Worm (Caenorhabditis elegans) whole organism, midembryonic: ENCODE data around the gene C31A11.13.

ENCODE experiments used
- T22C8.4 ChIP-seq: fragments of 200-800 bp; sonication (Bioruptor generic); IDR thresholded peaks from 2 replicates; pipeline ENCODE4 v1.3.6; 2022; ENCODE audit warnings: missing genetic modification characterization, missing compliant biosample characterization
- cog-1 ChIP-seq: sonication (generic microtip); optimal IDR thresholded peaks from 2 replicates; lab custom pipeline; 2016; ENCODE audit warnings: missing genetic modification characterization, missing compliant biosample characterization
- flt-1 ChIP-seq: fragments of 200-800 bp; sonication (Bioruptor generic); IDR thresholded peaks from 2 replicates; pipeline ENCODE4 v1.3.6; 2022; ENCODE audit warnings: missing genetic modification characterization, missing compliant biosample characterization
- klf-2 ChIP-seq: fragments of 200-800 bp; sonication (Bioruptor generic); conservative IDR thresholded peaks from 2 replicates; pipeline ENCODE4 v1.3.6; 2022; ENCODE audit warnings: missing genetic modification reagents, missing genetic modification characterization, missing compliant biosample characterization
- med-1 ChIP-seq: sonication (generic microtip); optimal IDR thresholded peaks from 2 replicates; lab custom pipeline; 2017; ENCODE audit warnings: missing genetic modification characterization, mild to moderate bottlenecking, missing compliant biosample characterization, antibody characterized with exemption, missing genetic modification reagents; ENCODE audit not compliant: insufficient read depth
- ref-1 ChIP-seq: fragments of 200-800 bp; sonication (Bioruptor generic); conservative IDR thresholded peaks from 2 replicates; pipeline ENCODE4 v1.3.6; 2022; ENCODE audit warnings: missing genetic modification reagents, missing genetic modification characterization, missing compliant biosample characterization
- tab-1 ChIP-seq: fragments of 200-800 bp; sonication (Bioruptor generic); IDR thresholded peaks from 2 replicates; pipeline ENCODE4 v1.3.6; 2022; ENCODE audit warnings: missing genetic modification characterization, missing compliant biosample characterization
- ztf-23 ChIP-seq: fragments of 200-800 bp; sonication (Bioruptor generic); IDR thresholded peaks from 2 replicates; pipeline ENCODE4 v1.3.6; 2022; ENCODE audit warnings: missing genetic modification reagents, missing genetic modification characterization, missing compliant biosample characterization
- ztf-29 ChIP-seq: fragments of 200-800 bp; sonication (Bioruptor generic); IDR thresholded peaks from 2 replicates; pipeline ENCODE4 v1.3.6; 2022; ENCODE audit warnings: missing genetic modification reagents, missing genetic modification characterization, missing compliant biosample characterization

ce11 chrV:16297070-16297469 is 5.3 kb downstream of the C31A11.13 start, which contains the start of gene srbc-83:
- TF ChIP-seq cog-1 (tag; lab: Kevin White, UChicago), result no peak
- TF ChIP-seq flt-1 (GFP tag; lab: Robert Waterston, UW), result no peak
- TF ChIP-seq tab-1 (GFP tag; lab: Robert Waterston, UW), result no peak
- TF ChIP-seq med-1 (GFP tag; lab: Kevin White, UChicago), result no peak
- TF ChIP-seq ztf-29 (GFP tag; lab: Robert Waterston, UW), result no peak
- TF ChIP-seq klf-2 (GFP tag; lab: Robert Waterston, UW), result no peak
- TF ChIP-seq ref-1, result no peak
- TF ChIP-seq ztf-23, result no peak
- no peak for TF ChIP-seq T22C8.4 (GFP tag; lab: Robert Waterston, UW)
